Worm (Caenorhabditis elegans) whole organism, early embryonic: ENCODE data around the gene tsen-2.

Experiments used
- B0310.2 ChIP-seq: sonication (generic microtip); optimal IDR thresholded peaks from 2 replicates; lab custom pipeline; 2016; ENCODE audit warnings: mild to moderate bottlenecking, missing genetic modification characterization, missing compliant biosample characterization
- aly-1 ChIP-seq: sonication (generic microtip); optimal IDR thresholded peaks from 2 replicates; lab custom pipeline; 2016; ENCODE audit warnings: missing genetic modification characterization, missing compliant biosample characterization
- ama-1 ChIP-seq: fragments of 150-350 bp; optimal IDR thresholded peaks from 2 replicates; lab custom pipeline; 2014
- ceh-13 ChIP-seq: fragments of 200-800 bp; sonication (Bioruptor generic); optimal IDR thresholded peaks from 2 replicates; lab custom pipeline; 2018; ENCODE audit warnings: mild to moderate bottlenecking, missing genetic modification characterization, missing compliant biosample characterization
- ets-7 ChIP-seq: sonication (generic microtip); optimal IDR thresholded peaks from 2 replicates; lab custom pipeline; 2016; ENCODE audit warnings: missing genotype, missing genetic modification characterization, missing compliant biosample characterization
- flt-1 ChIP-seq: fragments of 200-800 bp; sonication (Bioruptor generic); IDR thresholded peaks from 2 replicates; pipeline ENCODE4 v1.3.6; 2022; ENCODE audit warnings: missing genetic modification characterization, missing compliant biosample characterization
- pes-1 ChIP-seq: fragments of 200-800 bp; sonication (Bioruptor generic); IDR thresholded peaks from 2 replicates; pipeline ENCODE4 v1.3.6; 2022; ENCODE audit warnings: missing genetic modification reagents, missing genetic modification characterization, missing compliant biosample characterization
- scrt-1 ChIP-seq: fragments of 200-800 bp; sonication (Bioruptor generic); IDR thresholded peaks from 2 replicates; pipeline ENCODE4 v1.3.6; 2022; ENCODE audit warnings: missing genetic modification characterization, missing compliant biosample characterization
- sea-1 ChIP-seq: fragments of 200-800 bp; sonication (Bioruptor generic); conservative IDR thresholded peaks from 2 replicates; pipeline ENCODE4 v1.3.6; 2022; ENCODE audit warnings: missing genetic modification characterization, missing compliant biosample characterization
- tra-4 ChIP-seq: sonication (generic microtip); optimal IDR thresholded peaks from 2 replicates; lab custom pipeline; 2017; ENCODE audit warnings: missing genetic modification characterization, missing compliant biosample characterization

ce11 chrIII:11933539-11933938 lies 35.5 kb upstream of the tsen-2 start, which contains the start of gene dolk-1:
- TF ChIP-seq tra-4 (tag; lab: Kevin White, UChicago) (no peak), ceh-13 (GFP tag; lab: Kevin White, UChicago) (no peak), aly-1 (tag; lab: Kevin White, UChicago) (no peak), ama-1 (lab: Kevin White, UChicago) (no peak), B0310.2 (tag; lab: Kevin White, UChicago) (no peak), pes-1 (GFP tag; lab: Robert Waterston, UW) (no peak), flt-1 (GFP tag; lab: Robert Waterston, UW) (no peak), scrt-1 (GFP tag; lab: Robert Waterston, UW) (no peak), sea-1 (GFP tag; lab: Robert Waterston, UW) (no peak), ets-7 (no peak)
